Fruit fly (Drosophila melanogaster) whole organism, embryonic: Measurements from ENCODE around the gene Rcd2.

ENCODE experiments used
- CG10462 ChIP-seq: fragments of 200-800 bp; sonication (Bioruptor generic); optimal IDR thresholded peaks from 2 replicates; lab custom pipeline; 2016; ENCODE audit warnings: missing biosample characterization, missing genetic modification characterization
- CG11456 ChIP-seq: fragments of 200-800 bp; sonication (Bioruptor generic); IDR thresholded peaks from 3 replicates; pipeline ENCODE4 v1.3.6; 2022; ENCODE audit warnings: missing biosample characterization, missing genetic modification characterization
- CG11560 ChIP-seq: fragments of 200-800 bp; sonication (Bioruptor generic); IDR thresholded peaks from 3 replicates; pipeline ENCODE4 v1.3.6; 2022; ENCODE audit warnings: missing biosample characterization, missing genetic modification characterization
- CG13287 ChIP-seq: fragments of 200-800 bp; sonication (Bioruptor generic); IDR thresholded peaks from 2 replicates; pipeline ENCODE4 v1.3.6; 2022; ENCODE audit warnings: missing biosample characterization, missing genetic modification characterization; ENCODE audit not compliant: partially characterized antibody
- CG13775 ChIP-seq: fragments of 200-800 bp; sonication (Bioruptor generic); optimal IDR thresholded peaks from 3 replicates; lab custom pipeline; 2017; ENCODE audit warnings: missing biosample characterization, mild to moderate bottlenecking, missing genetic modification characterization
- CG14667 ChIP-seq: fragments of 200-800 bp; sonication (Bioruptor generic); IDR thresholded peaks from 2 replicates; pipeline ENCODE4 v1.3.6; 2022; ENCODE audit warnings: missing biosample characterization, missing genetic modification characterization
- CG14965 ChIP-seq: fragments of 200-800 bp; sonication (Bioruptor generic); optimal IDR thresholded peaks from 2 replicates; lab custom pipeline; 2016; ENCODE audit warnings: missing biosample characterization, missing genetic modification characterization, borderline replicate concordance
- CG1603 ChIP-seq: fragments of 200-800 bp; sonication (Bioruptor generic); optimal IDR thresholded peaks from 2 replicates; lab custom pipeline; 2019; ENCODE audit warnings: missing biosample characterization, mild to moderate bottlenecking, missing genetic modification characterization, moderate library complexity
- CG16779 ChIP-seq: fragments of 200-800 bp; sonication (Bioruptor generic); IDR thresholded peaks from 2 replicates; pipeline ENCODE4 v1.3.6; 2022; ENCODE audit warnings: missing biosample characterization, missing genetic modification characterization
- CG17568 ChIP-seq: fragments of 200-800 bp; sonication (Bioruptor generic); optimal IDR thresholded peaks from 2 replicates; lab custom pipeline; 2018; ENCODE audit warnings: missing biosample characterization, mild to moderate bottlenecking, missing genetic modification characterization, moderate library complexity
- CG17802 ChIP-seq: fragments of 200-800 bp; sonication (Bioruptor generic); optimal IDR thresholded peaks from 2 replicates; lab custom pipeline; 2018; ENCODE audit warnings: missing biosample characterization, mild to moderate bottlenecking, missing genetic modification characterization, moderate library complexity
- CG18011 ChIP-seq: fragments of 200-800 bp; sonication (Bioruptor generic); optimal IDR thresholded peaks from 2 replicates; lab custom pipeline; 2017; ENCODE audit warnings: missing biosample characterization, missing genetic modification characterization, mild to moderate bottlenecking, moderate library complexity, missing genotype
- CG18619 ChIP-seq: fragments of 200-800 bp; sonication (Bioruptor generic); optimal IDR thresholded peaks from 3 replicates; lab custom pipeline; 2017; ENCODE audit warnings: missing biosample characterization, mild to moderate bottlenecking, missing genetic modification characterization
- CG42726 ChIP-seq: fragments of 200-800 bp; sonication (Bioruptor generic); IDR thresholded peaks from 2 replicates; pipeline ENCODE4 v1.3.6; 2022; ENCODE audit warnings: missing biosample characterization, missing genetic modification characterization; ENCODE audit not compliant: partially characterized antibody
- CG4730 ChIP-seq: fragments of 200-800 bp; sonication (Bioruptor generic); IDR thresholded peaks from 2 replicates; pipeline ENCODE4 v1.3.6; 2022; ENCODE audit warnings: missing biosample characterization, missing genetic modification characterization
- CG6791 ChIP-seq: fragments of 200-800 bp; sonication (Bioruptor generic); IDR thresholded peaks from 3 replicates; pipeline ENCODE4 v1.3.6; 2022; ENCODE audit warnings: missing biosample characterization, missing genetic modification characterization; ENCODE audit not compliant: partially characterized antibody
- CG7987 ChIP-seq: fragments of 200-800 bp; sonication (Bioruptor generic); optimal IDR thresholded peaks from 2 replicates; lab custom pipeline; 2018; ENCODE audit warnings: missing biosample characterization, mild to moderate bottlenecking, missing genetic modification characterization, moderate library complexity
- Elba2 ChIP-seq: fragments of 200-800 bp; sonication (Bioruptor generic); optimal IDR thresholded peaks from 3 replicates; lab custom pipeline; 2016; ENCODE audit warnings: missing biosample characterization, missing genetic modification characterization
- Hmr ChIP-seq: fragments of 200-800 bp; sonication (Bioruptor generic); optimal IDR thresholded peaks from 3 replicates; lab custom pipeline; 2017; ENCODE audit warnings: mild to moderate bottlenecking, missing biosample characterization, missing genetic modification reagents, missing genetic modification characterization
- Hr78 ChIP-seq, 2 experiments: fragments of 200-800 bp in 1 of 2; fragments of >200 bp in 1 of 2; sonication (Bioruptor generic) in 1 of 2; optimal IDR thresholded peaks; 2 replicates each; lab custom pipeline; 2017 to 2019; ENCODE audit warnings: missing biosample characterization in 2 of 2, missing genetic modification characterization in 2 of 2, mild to moderate bottlenecking in 1 of 2, moderate library complexity in 1 of 2
- Lim3 ChIP-seq: fragments of 200-800 bp; sonication (Bioruptor generic); IDR thresholded peaks from 2 replicates; pipeline ENCODE4 v1.3.6; 2022; ENCODE audit warnings: missing biosample characterization, missing genetic modification characterization
- Mrtf ChIP-seq: fragments of 200-800 bp; sonication (Bioruptor generic); IDR thresholded peaks from 3 replicates; pipeline ENCODE4 v1.3.6; 2022; ENCODE audit warnings: missing biosample characterization, missing genetic modification characterization
- Neu2 ChIP-seq: fragments of 200-800 bp; sonication (Bioruptor generic); optimal IDR thresholded peaks from 3 replicates; lab custom pipeline; 2016; ENCODE audit warnings: missing biosample characterization, missing genetic modification characterization, borderline replicate concordance
- Oli ChIP-seq: fragments of 200-800 bp; sonication (Bioruptor generic); optimal IDR thresholded peaks from 2 replicates; lab custom pipeline; 2018; ENCODE audit warnings: missing biosample characterization, mild to moderate bottlenecking, missing genetic modification characterization, moderate library complexity
- Sox100B ChIP-seq: fragments of 200-800 bp; sonication (Bioruptor generic); optimal IDR thresholded peaks from 3 replicates; lab custom pipeline; 2018; ENCODE audit warnings: missing biosample characterization, mild to moderate bottlenecking, missing genetic modification characterization
- Taf1 ChIP-seq: fragments of 200-800 bp; sonication (Bioruptor generic); IDR thresholded peaks from 2 replicates; pipeline ENCODE4 v1.3.6; 2022; ENCODE audit warnings: missing biosample characterization, missing genetic modification characterization
- Tbp ChIP-seq: fragments of >200 bp; optimal IDR thresholded peaks from 2 replicates; lab custom pipeline; 2018; ENCODE audit warnings: missing biosample characterization, missing genetic modification characterization
- bigmax ChIP-seq: fragments of 200-800 bp; sonication (Bioruptor generic); optimal IDR thresholded peaks from 2 replicates; lab custom pipeline; 2018; ENCODE audit warnings: missing biosample characterization, mild to moderate bottlenecking, missing genetic modification characterization
- bsh ChIP-seq, 2 experiments: fragments of 200-800 bp; sonication (Bioruptor generic); optimal IDR thresholded peaks; 2 replicates each; lab custom pipeline; 2017 to 2018; ENCODE audit warnings: mild to moderate bottlenecking in 2 of 2, missing biosample characterization in 2 of 2, missing genetic modification characterization in 2 of 2, moderate library complexity in 1 of 2
- caup ChIP-seq: fragments of 200-800 bp; sonication (Bioruptor generic); optimal IDR thresholded peaks from 3 replicates; lab custom pipeline; 2017; ENCODE audit warnings: missing biosample characterization, mild to moderate bottlenecking, missing genetic modification characterization, moderate library complexity; ENCODE audit not compliant: severe bottlenecking
- crc ChIP-seq: fragments of 200-800 bp; sonication (Bioruptor generic); optimal IDR thresholded peaks from 2 replicates; lab custom pipeline; 2016; ENCODE audit warnings: missing biosample characterization, missing genetic modification characterization
- dati ChIP-seq: fragments of 200-800 bp; sonication (Bioruptor generic); IDR thresholded peaks from 2 replicates; pipeline ENCODE4 v1.3.6; 2022; ENCODE audit warnings: missing biosample characterization, missing genetic modification characterization
- dpn ChIP-seq, 2 experiments: fragments of 200-800 bp; sonication (Bioruptor generic); optimal IDR thresholded peaks; 3 replicates each; lab custom pipeline; 2016; ENCODE audit warnings: missing biosample characterization in 2 of 2, missing genetic modification characterization in 2 of 2
- dysf ChIP-seq: fragments of 200-800 bp; sonication (Bioruptor generic); IDR thresholded peaks from 3 replicates; pipeline ENCODE4 v1.3.6; 2022; ENCODE audit warnings: missing biosample characterization, missing genetic modification characterization
- ems ChIP-seq: fragments of 200-800 bp; sonication (Bioruptor generic); optimal IDR thresholded peaks from 3 replicates; lab custom pipeline; 2016; ENCODE audit warnings: missing biosample characterization, missing genetic modification characterization
- gcm ChIP-seq: fragments of 200-800 bp; sonication (Bioruptor generic); optimal IDR thresholded peaks from 2 replicates; lab custom pipeline; 2019; ENCODE audit warnings: missing biosample characterization, mild to moderate bottlenecking, missing genetic modification characterization, moderate library complexity
- gfzf ChIP-seq: fragments of 200-800 bp; sonication (Bioruptor generic); optimal IDR thresholded peaks from 2 replicates; lab custom pipeline; 2016; ENCODE audit warnings: missing biosample characterization, mild to moderate bottlenecking, missing genetic modification characterization, moderate library complexity
- kah ChIP-seq: fragments of 200-800 bp; sonication (Bioruptor generic); optimal IDR thresholded peaks from 2 replicates; lab custom pipeline; 2018; ENCODE audit warnings: missing biosample characterization, mild to moderate bottlenecking, missing genetic modification characterization
- lbe ChIP-seq: fragments of 200-800 bp; sonication (Bioruptor generic); optimal IDR thresholded peaks from 2 replicates; lab custom pipeline; 2016; ENCODE audit warnings: missing biosample characterization, mild to moderate bottlenecking, missing genetic modification characterization
- mld ChIP-seq: fragments of 200-800 bp; sonication (Bioruptor generic); IDR thresholded peaks from 3 replicates; pipeline ENCODE4 v1.3.6; 2022; ENCODE audit warnings: missing biosample characterization, missing genetic modification characterization; ENCODE audit not compliant: partially characterized antibody
- pzg ChIP-seq: fragments of 200-800 bp; sonication (Bioruptor generic); optimal IDR thresholded peaks from 3 replicates; lab custom pipeline; 2018; ENCODE audit warnings: missing biosample characterization, mild to moderate bottlenecking, missing genetic modification characterization, moderate library complexity
- repo ChIP-seq: fragments of 200-800 bp; sonication (Bioruptor generic); optimal IDR thresholded peaks from 2 replicates; lab custom pipeline; 2016; ENCODE audit warnings: missing biosample characterization, missing genetic modification characterization
- run ChIP-seq: fragments of 200-800 bp; sonication (Bioruptor generic); optimal IDR thresholded peaks from 3 replicates; lab custom pipeline; 2018; ENCODE audit warnings: missing biosample characterization, mild to moderate bottlenecking, missing genetic modification characterization
- shn ChIP-seq: fragments of 200-800 bp; sonication (Bioruptor generic); optimal IDR thresholded peaks from 3 replicates; lab custom pipeline; 2016; ENCODE audit warnings: missing biosample characterization, missing genetic modification characterization
- slou ChIP-seq: fragments of 200-800 bp; sonication (Bioruptor generic); optimal IDR thresholded peaks from 3 replicates; lab custom pipeline; 2016; ENCODE audit warnings: missing biosample characterization, missing genetic modification characterization
- stwl ChIP-seq: fragments of 200-800 bp; sonication (Bioruptor generic); optimal IDR thresholded peaks from 3 replicates; lab custom pipeline; 2018; ENCODE audit warnings: missing biosample characterization, mild to moderate bottlenecking, missing genetic modification characterization, moderate library complexity
- usp ChIP-seq: fragments of >200 bp; optimal IDR thresholded peaks from 2 replicates; lab custom pipeline; 2017; ENCODE audit warnings: missing biosample characterization, missing genetic modification characterization
- wek ChIP-seq: fragments of 200-800 bp; sonication (Bioruptor generic); optimal IDR thresholded peaks from 3 replicates; lab custom pipeline; 2018; ENCODE audit warnings: missing biosample characterization, mild to moderate bottlenecking, missing genetic modification characterization, moderate library complexity

Gene Rcd2

DNA sequence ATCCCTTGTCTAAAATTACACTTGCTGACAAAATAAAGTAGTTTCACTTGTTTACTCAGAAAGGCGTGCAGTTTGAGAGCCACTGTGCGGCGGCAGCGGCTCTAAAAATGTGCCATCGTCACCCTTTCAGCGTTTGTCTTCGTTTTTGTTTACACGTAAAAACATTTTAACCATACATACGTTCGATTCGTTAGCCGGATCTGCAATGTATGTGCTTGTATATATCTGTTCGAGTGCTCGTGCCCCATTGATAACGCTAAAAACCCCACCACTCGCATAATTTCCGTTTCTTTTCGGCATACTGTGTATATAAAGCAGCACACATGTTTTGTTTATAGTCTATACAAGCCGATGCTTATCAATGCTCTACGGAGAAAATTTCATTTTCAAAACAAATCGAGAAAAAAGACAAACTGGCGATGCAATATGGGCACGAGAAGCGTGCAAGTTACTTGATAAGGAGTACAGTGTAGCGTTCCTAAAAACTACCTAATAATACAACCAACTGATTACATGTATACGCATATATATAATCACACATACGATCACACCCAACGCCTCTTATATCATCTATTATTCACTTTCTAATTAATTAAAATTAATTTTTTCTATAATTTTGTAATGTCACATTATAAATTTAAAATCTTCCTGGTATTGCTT lies 23.6 kb downstream of the Rcd2 start (continued):
- TF ChIP-seq Mrtf (GFP tag; lab: Robert Waterston, UW) (peak; percentile 7; the same call in 1 of the 3 replicates), CG11456 (GFP tag; lab: Robert Waterston, UW) (no peak), Hmr (peak; percentile 48), crc (no peak), CG42726 (GFP tag; lab: Robert Waterston, UW) (0 out of 2 replicates have a peak, but pooled peaks have one; percentile 22), slou (GFP tag; lab: Kevin White, UChicago) (no peak), dati (GFP tag; lab: Robert Waterston, UW) (no peak), lbe (GFP tag; lab: Kevin White, UChicago) (no peak), CG14667 (no peak; the same call in 1 of the 2 replicates), wek (no peak), Tbp (no peak), CG13775 (GFP tag; lab: Kevin White, UChicago) (no peak), CG13287 (GFP tag; lab: Robert Waterston, UW) (peak; percentile 8; the same call in 1 of the 2 replicates), bsh (GFP tag; optimal IDR thresholded peaks at IDR 0.05; lab: Kevin White, UChicago) (peak in 1 of 2 experiments; percentile 69), gcm (peak; percentile 31), CG1603 (tag; lab: Kevin White, UChicago) (peak; percentile 20), repo (GFP tag; lab: Kevin White, UChicago) (no peak), CG4730 (GFP tag; lab: Robert Waterston, UW) (peak; percentile 51), mld (GFP tag; lab: Robert Waterston, UW) (no peak), kah (GFP tag; lab: Kevin White, UChicago) (no peak), CG17802 (tag; lab: Kevin White, UChicago) (no peak), dpn (GFP tag; optimal IDR thresholded peaks at IDR 0.05; lab: Kevin White, UChicago) (peak in 1 of 2 experiments; percentile 12), caup (GFP tag; lab: Kevin White, UChicago) (peak; percentile 4), Oli (tag; lab: Kevin White, UChicago) (peak; percentile 62), CG6791 (GFP tag; lab: Robert Waterston, UW) (peak; percentile 62; the same call in 1 of the 3 replicates), CG18011 (GFP tag; lab: Kevin White, UChicago) (no peak), Sox100B (GFP tag; lab: Kevin White, UChicago) (peak; percentile 57), run (peak; percentile 30), shn (no peak), dysf (GFP tag; lab: Robert Waterston, UW) (peak; percentile 65; the same call in 2 of the 3 replicates), CG7987 (GFP tag; lab: Kevin White, UChicago) (no peak), Lim3 (GFP tag; lab: Robert Waterston, UW) (no peak), pzg (GFP tag; lab: Kevin White, UChicago) (no peak), ems (GFP tag; lab: Kevin White, UChicago) (no peak), gfzf (GFP tag; lab: Kevin White, UChicago) (no peak), CG11560 (tag; lab: Robert Waterston, UW) (no peak), CG16779 (GFP tag; lab: Robert Waterston, UW) (no peak), usp (GFP tag; lab: Kevin White, UChicago) (no peak), CG17568 (GFP tag; lab: Kevin White, UChicago) (peak; percentile 3), stwl (tag; lab: Kevin White, UChicago) (no peak), Elba2 (no peak), bigmax (no peak), Neu2 (no peak), CG10462 (GFP tag; lab: Kevin White, UChicago) (no peak), Taf1 (0 out of 2 replicates have a peak, but pooled peaks have one; percentile 8), Hr78 (GFP tag; optimal IDR thresholded peaks at IDR 0.05; lab: Kevin White, UChicago) (no peak), CG18619 (GFP tag; lab: Kevin White, UChicago) (no peak), CG14965 (GFP tag; lab: Kevin White, UChicago) (no peak)
